Worm (Caenorhabditis elegans): ENCODE results near the gene jtr-1.

jtr-1 gene

ce11 chrIV:1397895-1398294 lies 22.8 kb upstream of the jtr-1 start:
- TF ChIP-seq Y55F3AM.14 (GFP tag; optimal IDR thresholded peaks at IDR 0.05) (no peak), sma-3 (GFP tag; optimal IDR thresholded peaks at IDR 0.05) (no peak), nhr-129 (tag; optimal IDR thresholded peaks at IDR 0.05) (no peak), blmp-1 (tag; optimal IDR thresholded peaks at IDR 0.05; ENCODE audit: insufficient read depth) (no peak), alr-1 (tag; optimal IDR thresholded peaks at IDR 0.05) (no peak), nhr-6 (tag; optimal IDR thresholded peaks at IDR 0.05) (no peak), gmeb-1 (tag; optimal IDR thresholded peaks at IDR 0.05) (no peak), ama-1 (optimal IDR thresholded peaks at IDR 0.05) (no peak), lin-13 (GFP tag; optimal IDR thresholded peaks at IDR 0.05) (no peak), sma-9 (GFP tag; optimal IDR thresholded peaks at IDR 0.05) (no peak), sma-9 (tag; optimal IDR thresholded peaks at IDR 0.05) (no peak), lin-39 (tag; optimal IDR thresholded peaks at IDR 0.05) (no peak), nhr-23 (tag; optimal IDR thresholded peaks at IDR 0.05) (no peak), aly-2 (tag; optimal IDR thresholded peaks at IDR 0.05) (no peak), ztf-4 (tag; optimal IDR thresholded peaks at IDR 0.05) (no peak), F13H6.1 (tag; optimal IDR thresholded peaks at IDR 0.05) (no peak)

DNA sequence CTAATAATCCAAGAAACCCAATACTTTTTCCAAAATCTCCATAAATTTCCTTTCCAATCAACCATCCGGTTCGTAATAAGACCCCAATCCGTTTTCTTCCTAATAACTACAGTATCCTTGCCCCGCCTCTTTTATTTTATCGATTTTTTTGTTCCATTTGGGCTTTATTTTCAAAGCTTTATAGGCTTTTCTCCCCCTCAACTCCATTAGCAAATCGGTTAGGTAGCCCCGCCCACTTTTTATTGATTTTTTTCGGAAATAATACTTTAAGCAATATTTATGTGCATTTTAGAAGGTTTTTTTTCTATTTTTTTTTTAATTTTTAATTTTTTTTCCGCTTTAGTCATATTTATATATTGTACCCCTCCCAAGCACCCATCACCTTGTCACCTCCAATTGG lies 20.7 kb upstream of the jtr-1 start:
- TF ChIP-seq zag-1 (tag; optimal IDR thresholded peaks at IDR 0.05) (no peak), snpc-4 (tag; optimal IDR thresholded peaks at IDR 0.05) (no peak), sma-3 (GFP tag; optimal IDR thresholded peaks at IDR 0.05) (no peak), sem-4 (tag; optimal IDR thresholded peaks at IDR 0.05) (no peak), ztf-4 (tag; optimal IDR thresholded peaks at IDR 0.05) (no peak), nhr-6 (tag; optimal IDR thresholded peaks at IDR 0.05) (no peak), dmd-4 (tag; optimal IDR thresholded peaks at IDR 0.05) (no peak)

DNA sequence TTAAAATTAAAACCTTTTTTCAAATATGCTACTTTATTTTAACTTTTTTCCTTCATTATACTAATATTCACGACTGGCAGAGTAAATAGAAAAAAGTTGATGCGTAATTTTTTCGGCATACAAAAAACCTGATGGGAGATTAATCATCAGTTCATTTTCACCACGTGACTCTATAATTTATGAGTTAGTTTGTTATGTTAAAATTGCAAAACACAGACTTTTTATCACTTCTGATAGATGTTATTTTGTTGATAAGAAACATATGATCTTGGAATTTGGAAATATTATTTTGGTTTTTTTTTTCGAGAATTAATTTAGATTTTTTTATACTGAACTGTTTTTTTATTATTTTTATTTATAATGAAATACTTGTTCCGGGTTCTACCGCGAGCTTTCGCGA lies 16.8 kb upstream of the jtr-1 start:
- TF ChIP-seq nhr-6 (tag; optimal IDR thresholded peaks at IDR 0.05) (no peak), gmeb-1 (tag; optimal IDR thresholded peaks at IDR 0.05) (peak; percentile 11)

- peak; percentile 35 for TF ChIP-seq fos-1 (tag; optimal IDR thresholded peaks at IDR 0.05)
- TF ChIP-seq ztf-4 (tag; optimal IDR thresholded peaks at IDR 0.05), result no peak
Observed at ce11 chrIV:1405780-1406179, 14.9 kb upstream of the jtr-1 start.

- TF ChIP-seq peb-1 (tag; optimal IDR thresholded peaks at IDR 0.05) (no peak), crh-2 (tag; optimal IDR thresholded peaks at IDR 0.05) (no peak)
Observed at ce11 chrIV:1406267-1406666, 14.5 kb upstream of the jtr-1 start, which contains the start of gene spp-31. Gene spp-31, plus strand, starts transcription at chrIV:1406567.

DNA sequence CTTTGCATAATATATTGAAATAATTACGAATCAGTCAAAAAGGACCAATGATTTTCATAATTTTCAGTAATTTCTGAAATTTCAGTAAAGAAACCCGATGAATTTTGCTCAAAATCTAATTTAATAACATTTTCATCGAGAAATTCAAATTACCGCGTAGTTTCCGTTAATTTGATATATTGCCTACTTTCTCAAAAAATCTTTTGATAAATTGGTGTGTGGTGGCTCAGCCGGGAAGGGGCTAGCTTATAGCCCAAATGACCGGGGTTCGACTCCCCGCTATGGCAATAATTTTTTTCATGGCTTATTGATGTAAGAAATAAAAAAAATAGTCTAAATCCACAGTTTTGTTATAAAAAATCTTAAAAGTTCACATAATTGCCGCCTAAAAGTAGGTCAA lies 13.7 kb upstream of the jtr-1 start:
- no peak for TF ChIP-seq unc-55 (GFP tag; optimal IDR thresholded peaks at IDR 0.05)
- no peak for TF ChIP-seq ZK546.5 (tag; optimal IDR thresholded peaks at IDR 0.05)
- no peak for TF ChIP-seq peb-1 (tag; optimal IDR thresholded peaks at IDR 0.05)
- no peak for TF ChIP-seq lin-39 (tag; optimal IDR thresholded peaks at IDR 0.05)
- no peak for TF ChIP-seq fos-1 (tag; optimal IDR thresholded peaks at IDR 0.05)
- no peak for TF ChIP-seq zag-1 (tag; optimal IDR thresholded peaks at IDR 0.05)

ce11 chrIV:1407507-1407906 lies 13.2 kb upstream of the jtr-1 start:
- no peak for TF ChIP-seq sma-9 (GFP tag; optimal IDR thresholded peaks at IDR 0.05)
- no peak for TF ChIP-seq sma-9 (tag; optimal IDR thresholded peaks at IDR 0.05)
- no peak for TF ChIP-seq ztf-4 (tag; optimal IDR thresholded peaks at IDR 0.05)
- no peak for TF ChIP-seq F13H6.1 (tag; optimal IDR thresholded peaks at IDR 0.05)
- no peak for TF ChIP-seq alr-1 (tag; optimal IDR thresholded peaks at IDR 0.05)
- no peak for TF ChIP-seq nhr-12 (tag; optimal IDR thresholded peaks at IDR 0.05)
- TF ChIP-seq R02D3.7 (tag; optimal IDR thresholded peaks at IDR 0.05), result no peak
- TF ChIP-seq ztf-1 (GFP tag; conservative IDR thresholded peaks at IDR 0.05), result no peak
- no peak for TF ChIP-seq ztf-11 (tag; optimal IDR thresholded peaks at IDR 0.05)

DNA sequence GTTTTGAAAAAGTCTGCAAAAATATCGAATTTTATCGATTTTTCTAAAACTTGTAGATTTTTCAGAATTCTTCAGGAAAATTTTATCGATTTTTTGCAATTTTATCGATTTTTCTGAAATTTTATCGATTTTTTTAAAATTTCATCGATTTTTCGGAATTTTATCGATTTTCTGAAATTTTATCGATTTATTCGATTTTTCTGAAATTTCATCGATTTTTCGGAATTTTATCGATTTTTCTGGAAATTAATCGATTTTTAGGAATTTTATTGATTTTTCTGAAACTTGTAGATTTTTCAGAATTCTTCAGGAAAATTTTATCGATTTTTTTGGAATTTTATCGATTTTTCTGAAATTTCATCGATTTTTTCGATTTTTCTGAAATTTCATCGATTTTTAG lies 12.6 kb upstream of the jtr-1 start:
- TF ChIP-seq alr-1 (tag; optimal IDR thresholded peaks at IDR 0.05) (no peak), nhr-11 (tag; optimal IDR thresholded peaks at IDR 0.05) (no peak), unc-55 (GFP tag; optimal IDR thresholded peaks at IDR 0.05) (no peak), lin-11 (tag; optimal IDR thresholded peaks at IDR 0.05) (no peak)
